Fruit fly (Drosophila melanogaster) whole organism, adult: ENCODE measurements around the gene CG17300.

Source experiments
- CG11617 ChIP-seq: fragments of 200-800 bp; sonication (Bioruptor generic); optimal IDR thresholded peaks from 2 replicates; lab custom pipeline; 2017; ENCODE audit warnings: mild to moderate bottlenecking, missing biosample characterization, missing genetic modification reagents, missing genetic modification characterization
- CG12768 ChIP-seq: fragments of 200-800 bp; sonication (Bioruptor generic); optimal IDR thresholded peaks from 2 replicates; lab custom pipeline; 2017; ENCODE audit warnings: missing biosample characterization, missing genetic modification characterization, mild to moderate bottlenecking, moderate library complexity, missing genetic modification reagents
- CG14711 ChIP-seq: fragments of 200-800 bp; sonication (Bioruptor generic); optimal IDR thresholded peaks from 2 replicates; lab custom pipeline; 2018; ENCODE audit warnings: missing biosample characterization, mild to moderate bottlenecking, missing genetic modification characterization, moderate library complexity
- CG1620 ChIP-seq: fragments of 200-800 bp; sonication (Bioruptor generic); optimal IDR thresholded peaks from 2 replicates; lab custom pipeline; 2016; ENCODE audit warnings: missing biosample characterization, missing genetic modification characterization
- CG33017 ChIP-seq: fragments of 200-800 bp; sonication (Bioruptor generic); optimal IDR thresholded peaks from 2 replicates; lab custom pipeline; 2018; ENCODE audit warnings: missing biosample characterization, mild to moderate bottlenecking, missing genetic modification characterization, moderate library complexity
- CG5204 ChIP-seq: fragments of 200-800 bp; sonication (Bioruptor generic); optimal IDR thresholded peaks from 2 replicates; lab custom pipeline; 2016; ENCODE audit warnings: missing biosample characterization, missing genetic modification characterization
- CG7045 ChIP-seq: fragments of 200-800 bp; sonication (Bioruptor generic); optimal IDR thresholded peaks from 2 replicates; lab custom pipeline; 2017; ENCODE audit warnings: missing biosample characterization, mild to moderate bottlenecking, missing genetic modification characterization
- CG7101 ChIP-seq: fragments of 200-800 bp; sonication (Bioruptor generic); optimal IDR thresholded peaks from 2 replicates; lab custom pipeline; 2018; ENCODE audit warnings: missing biosample characterization, mild to moderate bottlenecking, missing genetic modification characterization, moderate library complexity
- Clk ChIP-seq: fragments of 200-800 bp; sonication (Bioruptor generic); optimal IDR thresholded peaks from 2 replicates; lab custom pipeline; 2017; ENCODE audit warnings: missing biosample characterization, missing genetic modification characterization
- Crg-1 ChIP-seq: fragments of 200-800 bp; sonication (Bioruptor generic); optimal IDR thresholded peaks from 2 replicates; lab custom pipeline; 2016; ENCODE audit warnings: missing biosample characterization, missing genetic modification characterization
- Hr96 ChIP-seq: fragments of 200-800 bp; sonication (Bioruptor generic); optimal IDR thresholded peaks from 2 replicates; lab custom pipeline; 2016; ENCODE audit warnings: missing biosample characterization, missing genetic modification characterization
- Mnt ChIP-seq: fragments of 200-800 bp; sonication (Bioruptor generic); optimal IDR thresholded peaks from 2 replicates; lab custom pipeline; 2016; ENCODE audit warnings: missing biosample characterization, mild to moderate bottlenecking, missing genetic modification characterization
- bab1 ChIP-seq: fragments of 200-800 bp; sonication (Bioruptor generic); optimal IDR thresholded peaks from 3 replicates; lab custom pipeline; 2019; ENCODE audit warnings: missing biosample characterization, mild to moderate bottlenecking, missing genetic modification characterization, moderate library complexity
- cic ChIP-seq: fragments of 200-800 bp; sonication (Bioruptor generic); optimal IDR thresholded peaks from 2 replicates; lab custom pipeline; 2017; ENCODE audit warnings: missing biosample characterization, mild to moderate bottlenecking, missing genetic modification characterization, moderate library complexity
- cnc ChIP-seq, 2 experiments: fragments of >200 bp; optimal IDR thresholded peaks; 2 replicates each; lab custom pipeline; 2017
- kay ChIP-seq: fragments of 200-800 bp; sonication (Bioruptor generic); peaks from one replicate; lab custom pipeline; 2016; ENCODE audit warnings: missing biosample characterization, missing genetic modification characterization, borderline replicate concordance
- ovo ChIP-seq: fragments of 200-800 bp; sonication (Bioruptor generic); optimal IDR thresholded peaks from 2 replicates; lab custom pipeline; 2016; ENCODE audit warnings: missing biosample characterization, missing genetic modification characterization
- pad ChIP-seq: fragments of 200-800 bp; sonication (Bioruptor generic); optimal IDR thresholded peaks from 3 replicates; lab custom pipeline; 2017; ENCODE audit warnings: missing biosample characterization, missing genetic modification characterization, mild to moderate bottlenecking, moderate library complexity, missing genetic modification reagents
- tj ChIP-seq: fragments of 200-800 bp; sonication (Bioruptor generic); optimal IDR thresholded peaks from 3 replicates; lab custom pipeline; 2017; ENCODE audit warnings: missing biosample characterization, mild to moderate bottlenecking, missing genetic modification characterization, moderate library complexity
- toe ChIP-seq: fragments of 200-800 bp; sonication (Bioruptor generic); optimal IDR thresholded peaks from 2 replicates; lab custom pipeline; 2016; ENCODE audit warnings: missing biosample characterization, missing genetic modification characterization

The CG17300 gene

DNA sequence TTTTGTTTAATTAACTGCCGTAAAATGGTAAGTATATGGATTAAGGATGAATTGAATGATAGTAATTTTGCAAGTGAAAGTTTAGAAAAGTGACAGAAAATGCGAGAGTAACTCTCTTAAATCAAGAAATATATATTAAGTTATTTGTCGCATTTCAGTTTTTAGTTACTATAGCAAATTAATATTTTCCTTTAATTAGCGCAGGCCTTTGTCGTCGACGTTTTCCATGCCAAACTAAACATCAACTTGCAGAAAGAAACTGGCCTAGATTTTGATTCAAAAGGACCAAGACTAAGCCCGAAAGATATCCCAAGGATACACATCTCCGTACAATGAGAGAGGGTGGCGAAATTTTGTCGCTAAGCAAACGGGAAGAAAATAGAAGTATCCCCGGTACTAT is at the start of gene CG17300:
TSS of gene CG17300 (minus strand) at position 101 of the 400 bp plus-strand sequence.
- no peak for TF ChIP-seq CG12768 (GFP tag; lab: Kevin White, UChicago)
- TF ChIP-seq cnc (optimal IDR thresholded peaks at IDR 0.05; lab: Kevin White, UChicago) = no peak
- TF ChIP-seq pad = no peak
- TF ChIP-seq toe (GFP tag; lab: Kevin White, UChicago) = no peak
- no peak for TF ChIP-seq CG5204
- TF ChIP-seq CG11617 (GFP tag; lab: Kevin White, UChicago) = no peak
- no peak for TF ChIP-seq Hr96
- TF ChIP-seq CG1620 (GFP tag; lab: Kevin White, UChicago) = no peak
- no peak for TF ChIP-seq tj (GFP tag; lab: Kevin White, UChicago)
- TF ChIP-seq Clk = no peak
- no peak for TF ChIP-seq Mnt (GFP tag; lab: Kevin White, UChicago)
- TF ChIP-seq CG33017 = no peak
- TF ChIP-seq CG7045 (GFP tag; lab: Kevin White, UChicago) = no peak
- no peak for TF ChIP-seq cic (GFP tag; lab: Kevin White, UChicago)

DNA sequence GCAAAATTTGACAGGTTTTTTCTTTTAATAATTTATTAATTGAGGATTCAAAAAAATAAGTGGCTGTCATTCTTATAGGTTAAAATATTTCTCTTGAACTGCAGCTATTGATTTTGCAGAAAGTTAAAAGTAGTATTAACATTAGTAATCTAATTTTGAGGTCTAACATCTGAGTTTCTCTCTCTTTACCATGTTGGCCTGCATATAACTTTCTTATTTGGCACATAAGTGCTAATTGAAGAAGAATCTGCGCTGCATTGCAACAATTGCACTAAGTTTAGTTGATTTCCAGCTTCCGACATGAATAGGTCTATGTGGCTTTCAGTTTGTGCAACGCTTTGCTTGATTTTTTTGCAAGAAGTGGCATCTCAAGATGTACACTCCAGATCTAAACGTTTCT is 48.9 kb upstream of the CG17300 start, which contains the start of gene CG33262:
TSS of gene CG33262 (plus strand) at position 301 of the 400 bp plus-strand sequence.
- TF ChIP-seq CG7101 (tag; lab: Kevin White, UChicago) (no peak), Hr96 (no peak), Clk (no peak), Crg-1 (GFP tag; lab: Kevin White, UChicago) (no peak), CG5204 (no peak), cic (GFP tag; lab: Kevin White, UChicago) (no peak), CG1620 (GFP tag; lab: Kevin White, UChicago) (no peak)

DNA sequence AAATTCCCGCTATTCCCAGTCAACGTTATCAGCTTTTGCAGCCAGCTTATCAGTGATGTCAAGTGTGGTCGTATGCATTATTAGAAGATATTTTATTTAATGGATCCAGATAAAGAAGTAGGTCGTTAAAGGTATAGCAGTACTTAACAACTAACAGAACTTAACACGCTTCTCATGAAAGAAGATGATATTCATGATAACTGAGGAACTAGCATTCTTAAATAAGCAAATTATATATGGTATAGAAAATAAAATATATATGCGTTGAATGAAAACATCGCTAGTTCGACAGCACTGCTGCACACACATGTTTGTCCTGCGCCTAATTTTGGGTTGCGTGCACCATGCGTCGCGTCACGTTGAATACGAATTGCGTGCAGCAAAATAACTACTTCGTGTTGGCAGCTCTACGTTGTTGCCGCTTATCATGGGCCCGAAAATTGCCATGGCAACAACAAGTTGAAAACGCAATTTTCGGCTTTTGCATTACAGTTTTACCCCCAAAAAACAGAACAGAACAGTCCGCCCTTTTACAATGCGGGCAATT is 48.4 kb upstream of the CG17300 start:
- no peak for TF ChIP-seq CG14711 (tag; lab: Kevin White, UChicago)
- TF ChIP-seq bab1 = no peak
- TF ChIP-seq kay = no peak
- no peak for TF ChIP-seq Crg-1 (GFP tag; lab: Kevin White, UChicago)
- no peak for TF ChIP-seq pad
- no peak for TF ChIP-seq cnc (optimal IDR thresholded peaks at IDR 0.05; lab: Kevin White, UChicago)
- TF ChIP-seq CG33017 = no peak
- TF ChIP-seq CG11617 (GFP tag; lab: Kevin White, UChicago) = no peak
- no peak for TF ChIP-seq ovo
- TF ChIP-seq toe (GFP tag; lab: Kevin White, UChicago) = no peak
- no peak for TF ChIP-seq CG12768 (GFP tag; lab: Kevin White, UChicago)
- no peak for TF ChIP-seq CG5204
- TF ChIP-seq Mnt (GFP tag; lab: Kevin White, UChicago) = no peak
- TF ChIP-seq CG7045 (GFP tag; lab: Kevin White, UChicago) = no peak
- no peak for TF ChIP-seq CG1620 (GFP tag; lab: Kevin White, UChicago)

DNA sequence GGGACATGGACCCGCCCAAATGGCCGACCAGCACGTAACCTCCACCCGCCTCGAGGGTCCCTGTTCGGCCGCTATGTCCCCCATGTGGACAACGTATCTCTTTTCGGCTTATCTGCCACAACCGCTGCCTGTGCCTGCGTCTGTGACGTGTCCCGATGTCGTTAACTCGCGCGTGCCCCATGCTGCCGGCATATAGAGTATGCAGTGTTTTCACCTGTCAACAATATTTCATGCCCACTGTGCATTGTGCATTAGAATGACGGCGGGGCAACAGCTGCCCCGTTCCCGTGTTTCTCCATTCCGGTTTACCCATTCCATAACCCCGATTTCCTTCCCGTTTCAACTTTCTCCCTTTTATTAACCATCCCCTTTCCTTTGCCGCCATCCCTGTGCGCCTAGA is 47.8 kb upstream of the CG17300 start:
- TF ChIP-seq pad = no peak
- no peak for TF ChIP-seq CG12768 (GFP tag; lab: Kevin White, UChicago)
- TF ChIP-seq CG5204 = no peak
- TF ChIP-seq ovo = no peak
- TF ChIP-seq CG7101 (tag; lab: Kevin White, UChicago) = no peak
- TF ChIP-seq CG7045 (GFP tag; lab: Kevin White, UChicago) = no peak
- no peak for TF ChIP-seq CG1620 (GFP tag; lab: Kevin White, UChicago)
- no peak for TF ChIP-seq bab1
- TF ChIP-seq CG11617 (GFP tag; lab: Kevin White, UChicago) = no peak

DNA sequence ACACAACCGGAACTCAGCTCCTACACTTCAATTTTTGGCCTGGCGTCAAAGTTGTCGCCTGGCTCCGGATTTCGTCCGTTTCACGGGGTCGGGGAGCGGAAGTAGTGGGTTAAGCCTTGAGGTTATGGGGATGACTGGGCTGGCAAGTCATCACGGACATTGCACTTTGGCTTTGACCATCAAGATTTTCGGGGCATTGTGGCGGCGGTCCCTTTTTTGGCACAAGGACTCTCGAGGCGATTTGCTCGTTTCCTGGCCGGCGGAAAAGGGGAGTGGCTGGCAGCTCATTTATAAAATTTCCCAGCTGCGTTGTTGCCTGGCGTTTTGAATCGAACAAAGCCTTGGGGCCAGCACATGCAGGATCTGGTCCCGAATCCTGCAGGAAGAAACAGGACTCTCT is 46.1 kb upstream of the CG17300 start:
- TF ChIP-seq CG7045 (GFP tag; lab: Kevin White, UChicago) (no peak), cic (GFP tag; lab: Kevin White, UChicago) (no peak), Clk (no peak), CG5204 (no peak), toe (GFP tag; lab: Kevin White, UChicago) (no peak), ovo (no peak), tj (GFP tag; lab: Kevin White, UChicago) (no peak), CG33017 (no peak), bab1 (no peak), pad (no peak), CG1620 (GFP tag; lab: Kevin White, UChicago) (no peak), CG7101 (tag; lab: Kevin White, UChicago) (no peak), Hr96 (no peak), cnc (optimal IDR thresholded peaks at IDR 0.05; lab: Kevin White, UChicago) (no peak), CG11617 (GFP tag; lab: Kevin White, UChicago) (no peak)

DNA sequence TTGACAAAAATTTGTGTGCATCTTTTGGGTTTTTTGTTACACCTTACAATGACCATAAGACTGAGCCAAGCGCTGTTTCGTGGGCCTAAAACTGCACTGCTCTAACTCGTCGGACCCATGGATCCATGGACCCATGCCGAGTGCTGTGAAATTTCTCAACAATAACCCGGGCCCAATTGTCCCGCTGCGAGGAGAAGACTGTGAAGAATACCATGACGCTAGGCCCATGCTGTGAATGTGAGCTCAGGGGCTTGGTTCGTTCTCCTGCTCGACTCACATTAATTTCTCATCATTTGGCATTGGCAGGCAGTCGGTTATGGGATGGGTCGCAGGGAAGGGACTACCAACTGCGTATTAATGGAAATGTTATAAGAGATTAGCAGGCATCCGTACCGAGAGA is 33.1 kb upstream of the CG17300 start:
- no peak for TF ChIP-seq Mnt (GFP tag; lab: Kevin White, UChicago)
- TF ChIP-seq CG11617 (GFP tag; lab: Kevin White, UChicago) = no peak
- no peak for TF ChIP-seq cic (GFP tag; lab: Kevin White, UChicago)
- no peak for TF ChIP-seq Crg-1 (GFP tag; lab: Kevin White, UChicago)
- TF ChIP-seq toe (GFP tag; lab: Kevin White, UChicago) = no peak
- TF ChIP-seq ovo = no peak
- no peak for TF ChIP-seq kay
- TF ChIP-seq CG14711 (tag; lab: Kevin White, UChicago) = no peak
- TF ChIP-seq CG5204 = no peak
- no peak for TF ChIP-seq CG1620 (GFP tag; lab: Kevin White, UChicago)
- TF ChIP-seq Clk = no peak
- TF ChIP-seq CG7045 (GFP tag; lab: Kevin White, UChicago) = no peak
- no peak for TF ChIP-seq CG7101 (tag; lab: Kevin White, UChicago)
- no peak for TF ChIP-seq CG12768 (GFP tag; lab: Kevin White, UChicago)
- no peak for TF ChIP-seq Hr96
- TF ChIP-seq tj (GFP tag; lab: Kevin White, UChicago) = no peak
- no peak for TF ChIP-seq cnc (optimal IDR thresholded peaks at IDR 0.05; lab: Kevin White, UChicago)
- TF ChIP-seq pad = no peak
